Worm (Caenorhabditis elegans): Measurements from ENCODE around the gene vps-32.1.

The vps-32.1 gene

DNA sequence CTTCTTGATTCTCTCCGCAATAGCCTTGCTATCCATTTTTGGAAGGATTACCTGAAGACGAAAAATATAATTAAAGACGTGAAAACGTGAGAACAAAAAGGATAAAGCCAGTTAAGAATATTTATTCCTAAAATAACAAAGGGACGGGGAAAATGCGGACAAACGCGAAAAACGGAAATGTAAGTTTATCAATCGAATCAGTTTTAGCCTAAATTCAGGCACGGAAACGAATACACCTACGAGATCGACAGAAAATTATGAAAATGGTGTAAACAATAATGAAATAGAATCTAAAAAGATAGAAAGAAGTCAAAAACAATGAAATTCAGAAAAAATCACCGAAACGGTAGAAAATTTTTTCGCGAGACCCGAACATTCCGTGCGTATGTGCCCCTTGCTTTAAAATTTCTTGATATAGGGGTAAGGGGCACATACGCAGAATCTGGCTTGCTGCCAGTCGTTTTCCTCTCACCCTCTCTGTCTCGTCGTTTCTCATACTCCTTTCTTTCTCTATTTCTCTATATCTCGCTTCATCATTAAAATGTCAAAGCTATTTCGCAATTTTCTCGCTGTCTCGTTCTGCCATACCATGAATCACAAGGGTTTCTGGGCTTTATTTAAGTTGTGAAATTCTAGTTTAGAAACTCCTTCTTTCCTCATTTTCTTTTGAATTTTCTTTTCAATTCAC lies 759 bp upstream of the vps-32.1 start, which contains the start of gene icd-1 (continued):
- TF ChIP-seq ztf-11 (tag; optimal IDR thresholded peaks at IDR 0.05) (no peak), zip-11 (GFP tag; IDR thresholded peaks at IDR 0.05) (no peak), Y5F2A.4 (GFP tag; optimal IDR thresholded peaks at IDR 0.05) (peak; percentile 56), F26F4.8 (GFP tag; conservative IDR thresholded peaks at IDR 0.05) (no peak), skn-1 (tag; optimal IDR thresholded peaks at IDR 0.05) (no peak), egl-27 (tag; optimal IDR thresholded peaks at IDR 0.05) (no peak), T26A8.4 (GFP tag; IDR thresholded peaks at IDR 0.05) (peak; percentile 94), lim-7 (GFP tag; IDR thresholded peaks at IDR 0.05) (no peak), F10B5.3 (tag; optimal IDR thresholded peaks at IDR 0.05) (peak; percentile 69), nhr-6 (tag; optimal IDR thresholded peaks at IDR 0.05) (peak; percentile 57), zfp-2 (tag; optimal IDR thresholded peaks at IDR 0.05) (peak; percentile 74), egl-43 (GFP tag; IDR thresholded peaks at IDR 0.05) (peak; percentile 78), nhr-42 (GFP tag; IDR thresholded peaks at IDR 0.05) (peak; percentile 80; the same call in 1 of the 2 replicates), vab-7 (GFP tag; IDR thresholded peaks at IDR 0.05) (peak; percentile 44; the same call in 1 of the 2 replicates), rbr-2 (tag; optimal IDR thresholded peaks at IDR 0.05) (peak; percentile 95), dmd-6 (GFP tag; IDR thresholded peaks at IDR 0.05) (peak; percentile 91), fkh-10 (GFP tag; optimal IDR thresholded peaks at IDR 0.05) (peak; percentile 78), D1046.2 (GFP tag; IDR thresholded peaks at IDR 0.05) (peak; percentile 58; the same call in 1 of the 2 replicates), F49E8.2 (tag; optimal IDR thresholded peaks at IDR 0.05; ENCODE audit: borderline replicate concordance) (peak; percentile 84), madf-5 (GFP tag; IDR thresholded peaks at IDR 0.05) (no peak), zfp-3 (GFP tag; conservative IDR thresholded peaks at IDR 0.05) (peak; percentile 63; the same call in 1 of the 2 replicates), hif-1 (tag; optimal IDR thresholded peaks at IDR 0.05) (peak; percentile 47 to 83), mxl-3 (GFP tag; optimal IDR thresholded peaks at IDR 0.05) (peak; percentile 72), zip-2 (tag; optimal IDR thresholded peaks at IDR 0.05) (peak; percentile 75), ceh-32 (tag; optimal IDR thresholded peaks at IDR 0.05; ENCODE audit: poor library complexity) (peak; percentile 17), tra-1 (GFP tag; IDR thresholded peaks at IDR 0.05) (peak; percentile 81), F44E2.7 (GFP tag; IDR thresholded peaks at IDR 0.05) (no peak), attf-4 (tag; optimal IDR thresholded peaks at IDR 0.05) (no peak), mdt-29 (GFP tag; IDR thresholded peaks at IDR 0.05) (peak; percentile 88), snpc-1.2 (GFP tag; IDR thresholded peaks at IDR 0.05) (peak; percentile 64), daf-8 (GFP tag; IDR thresholded peaks at IDR 0.05) (no peak), daf-16 (GFP tag; optimal IDR thresholded peaks at IDR 0.05) (peak; percentile 15 to 88), daf-16 (tag; optimal IDR thresholded peaks at IDR 0.05) (peak; percentile 57), nhr-77 (tag; optimal IDR thresholded peaks at IDR 0.05) (peak; percentile 96), T20F7.1 (GFP tag; optimal IDR thresholded peaks at IDR 0.05) (peak; percentile 90), nhr-111 (GFP tag; optimal IDR thresholded peaks at IDR 0.05) (no peak), lin-13 (GFP tag; optimal IDR thresholded peaks at IDR 0.05) (peak; percentile 92), nhr-102 (tag; optimal IDR thresholded peaks at IDR 0.05) (peak; percentile 93), dpl-1 (GFP tag; optimal IDR thresholded peaks at IDR 0.05) (peak; percentile 83), daf-12 (tag; optimal IDR thresholded peaks at IDR 0.05) (no peak)

- no peak for TF ChIP-seq lin-15B (tag; optimal IDR thresholded peaks at IDR 0.05)
- no peak for TF ChIP-seq egl-27 (tag; optimal IDR thresholded peaks at IDR 0.05)
- no peak for TF ChIP-seq rbr-2 (tag; optimal IDR thresholded peaks at IDR 0.05)
- TF ChIP-seq Y48G9A.11 (GFP tag; IDR thresholded peaks at IDR 0.05) = peak; percentile 50; the same call in 1 of the 2 replicates
- TF ChIP-seq daf-16 (GFP tag; optimal IDR thresholded peaks at IDR 0.05) = no peak
- peak; percentile 19 for TF ChIP-seq daf-16 (tag; optimal IDR thresholded peaks at IDR 0.05)
- peak; percentile 41 for TF ChIP-seq lin-38 (GFP tag; IDR thresholded peaks at IDR 0.05)
- TF ChIP-seq arid-1 (GFP tag; conservative IDR thresholded peaks at IDR 0.05) = peak; percentile 47; the same call in 1 of the 2 replicates
- TF ChIP-seq dmd-9 (GFP tag; IDR thresholded peaks at IDR 0.05) = no peak
- TF ChIP-seq hif-1 (tag; optimal IDR thresholded peaks at IDR 0.05) = no peak
- no peak for TF ChIP-seq daf-12 (tag; optimal IDR thresholded peaks at IDR 0.05)
- no peak for TF ChIP-seq dve-1 (tag; optimal IDR thresholded peaks at IDR 0.05; ENCODE audit: insufficient read depth)
- no peak for TF ChIP-seq nhr-10 (tag; optimal IDR thresholded peaks at IDR 0.05)
- TF ChIP-seq aha-1 (tag) = no peak
- no peak for TF ChIP-seq dmd-8 (GFP tag; IDR thresholded peaks at IDR 0.05)
- no peak for TF ChIP-seq set-16 (GFP tag; IDR thresholded peaks at IDR 0.05)
- TF ChIP-seq T26A8.4 (GFP tag; IDR thresholded peaks at IDR 0.05) = peak; percentile 30; the same call in 1 of the 2 replicates
- TF ChIP-seq nhr-11 (tag; optimal IDR thresholded peaks at IDR 0.05) = no peak
These were observed 1.5 kb downstream of the vps-32.1 start for ce11 chrII:6591000-6591399.
